Worm (Caenorhabditis elegans) whole organism, L3 larva: ENCODE results near the gene pqn-29.

Experiments used
- ZK546.5 ChIP-seq: sonication (generic microtip); optimal IDR thresholded peaks from 2 replicates; lab custom pipeline; 2017; ENCODE audit warnings: missing biosample characterization, missing genetic modification characterization
- aly-2 ChIP-seq: fragments of 150-350 bp; optimal IDR thresholded peaks from 2 replicates; lab custom pipeline; 2014; ENCODE audit warnings: missing biosample characterization, missing genetic modification characterization
- ama-1 ChIP-seq: fragments of 150-350 bp; optimal IDR thresholded peaks from 2 replicates; lab custom pipeline; 2018
- ceh-82 ChIP-seq: fragments of 150-350 bp; optimal IDR thresholded peaks from 2 replicates; lab custom pipeline; 2014; ENCODE audit warnings: missing biosample characterization, missing genetic modification characterization
- daf-12 ChIP-seq: fragments of 150-350 bp; optimal IDR thresholded peaks from 2 replicates; lab custom pipeline; 2014; ENCODE audit warnings: missing biosample characterization, missing genetic modification reagents, missing genetic modification characterization
- egl-27 ChIP-seq: sonication (generic microtip); optimal IDR thresholded peaks from 4 replicates; lab custom pipeline; 2017; ENCODE audit warnings: missing biosample characterization, missing genetic modification reagents, missing genetic modification characterization
- egl-5 ChIP-seq: fragments of 150-350 bp; optimal IDR thresholded peaks from 2 replicates; lab custom pipeline; 2017; ENCODE audit warnings: missing biosample characterization, missing genetic modification reagents, missing genetic modification characterization, inconsistent platforms
- elt-1 ChIP-seq: fragments of 150-350 bp; optimal IDR thresholded peaks from 2 replicates; lab custom pipeline; 2014; ENCODE audit warnings: missing biosample characterization, missing genetic modification characterization
- elt-2 ChIP-seq: sonication (generic microtip); optimal IDR thresholded peaks from 2 replicates; lab custom pipeline; 2016; ENCODE audit warnings: missing genetic modification reagents, mild to moderate bottlenecking, missing genetic modification characterization, missing compliant biosample characterization
- elt-3 ChIP-seq, 3 experiments: fragments of 150-350 bp in 1 of 3; sonication (generic microtip) in 2 of 3; optimal IDR thresholded peaks; 2 replicates in 2 of 3; 4 replicates in 1 of 3; lab custom pipeline; 2014 to 2017; ENCODE audit warnings: missing biosample characterization in 3 of 3, missing genetic modification characterization in 3 of 3
- fkh-10 ChIP-seq: sonication (generic microtip); optimal IDR thresholded peaks from 2 replicates; lab custom pipeline; 2017; ENCODE audit warnings: missing biosample characterization, missing genetic modification reagents, missing genetic modification characterization
- fkh-2 ChIP-seq: fragments of 150-350 bp; optimal IDR thresholded peaks from 2 replicates; lab custom pipeline; 2014; ENCODE audit warnings: missing biosample characterization, missing genetic modification reagents, missing genetic modification characterization
- fos-1 ChIP-seq: fragments of 150-350 bp; optimal IDR thresholded peaks from 2 replicates; lab custom pipeline; 2014; ENCODE audit warnings: missing biosample characterization, missing genetic modification characterization
- jun-1 ChIP-seq: fragments of 150-350 bp; optimal IDR thresholded peaks from 2 replicates; lab custom pipeline; 2014; ENCODE audit warnings: missing biosample characterization, missing genetic modification reagents, missing genetic modification characterization
- lin-39 ChIP-seq: fragments of 150-350 bp; optimal IDR thresholded peaks from 2 replicates; lab custom pipeline; 2018; ENCODE audit warnings: missing biosample characterization, missing genetic modification reagents, missing genetic modification characterization
- lsy-12 ChIP-seq: sonication (generic microtip); optimal IDR thresholded peaks from 2 replicates; lab custom pipeline; 2016; ENCODE audit warnings: mild to moderate bottlenecking, missing genetic modification characterization, missing compliant biosample characterization
- mml-1 ChIP-seq: fragments of 150-350 bp; sonication (generic microtip); optimal IDR thresholded peaks from 3 replicates; lab custom pipeline; 2014; ENCODE audit warnings: missing biosample characterization, missing genetic modification characterization
- nfya-1 ChIP-seq: sonication (generic microtip); optimal IDR thresholded peaks from 2 replicates; lab custom pipeline; 2017; ENCODE audit warnings: missing genetic modification characterization, mild to moderate bottlenecking, missing compliant biosample characterization, antibody characterized with exemption, moderate library complexity; ENCODE audit not compliant: insufficient read depth
- nhr-11 ChIP-seq: fragments of 150-350 bp; optimal IDR thresholded peaks from 2 replicates; lab custom pipeline; 2014; ENCODE audit warnings: missing biosample characterization, missing genetic modification characterization
- nhr-12 ChIP-seq: fragments of 150-350 bp; optimal IDR thresholded peaks from 2 replicates; lab custom pipeline; 2014; ENCODE audit warnings: missing biosample characterization, missing genetic modification characterization
- nhr-237 ChIP-seq: fragments of 150-350 bp; optimal IDR thresholded peaks from 2 replicates; lab custom pipeline; 2014; ENCODE audit warnings: missing biosample characterization, missing genetic modification characterization
- nhr-25 ChIP-seq: sonication (generic microtip); optimal IDR thresholded peaks from 2 replicates; lab custom pipeline; 2017; ENCODE audit warnings: missing biosample characterization, missing genetic modification characterization
- nhr-43 ChIP-seq: sonication (generic microtip); optimal IDR thresholded peaks from 2 replicates; lab custom pipeline; 2016; ENCODE audit warnings: mild to moderate bottlenecking, missing genetic modification characterization, missing compliant biosample characterization; ENCODE audit not compliant: poor library complexity, severe bottlenecking
- nhr-67 ChIP-seq: fragments of 150-350 bp; optimal IDR thresholded peaks from 2 replicates; lab custom pipeline; 2014; ENCODE audit warnings: missing biosample characterization, missing genetic modification characterization
- nhr-76 ChIP-seq: fragments of 150-350 bp; sonication (generic microtip); optimal IDR thresholded peaks from 5 replicates; lab custom pipeline; 2014; ENCODE audit warnings: missing biosample characterization, missing genetic modification characterization
- nhr-77 ChIP-seq: fragments of 150-350 bp; optimal IDR thresholded peaks from 2 replicates; lab custom pipeline; 2014; ENCODE audit warnings: missing biosample characterization, missing genetic modification characterization
- pha-4 ChIP-seq: fragments of 150-350 bp; optimal IDR thresholded peaks from 2 replicates; lab custom pipeline; 2014; ENCODE audit warnings: missing biosample characterization, missing genetic modification reagents, missing genetic modification characterization
- sea-2 ChIP-seq: fragments of 150-350 bp; sonication (generic microtip); optimal IDR thresholded peaks from 4 replicates; lab custom pipeline; 2014; ENCODE audit warnings: missing biosample characterization, missing genetic modification reagents, missing genetic modification characterization
- skn-1 ChIP-seq: fragments of 150-350 bp; optimal IDR thresholded peaks from 2 replicates; lab custom pipeline; 2014; ENCODE audit warnings: missing biosample characterization, missing genetic modification characterization
- snpc-4 ChIP-seq: fragments of 150-350 bp; optimal IDR thresholded peaks from 2 replicates; lab custom pipeline; 2014; ENCODE audit warnings: missing biosample characterization, missing genetic modification characterization
- tbx-2 ChIP-seq: sonication (generic microtip); optimal IDR thresholded peaks from 2 replicates; lab custom pipeline; 2016; ENCODE audit warnings: mild to moderate bottlenecking, missing genetic modification characterization, missing compliant biosample characterization
- zag-1 ChIP-seq: fragments of 150-350 bp; optimal IDR thresholded peaks from 2 replicates; lab custom pipeline; 2014; ENCODE audit warnings: missing biosample characterization, missing genetic modification characterization
- ztf-11 ChIP-seq: fragments of 150-350 bp; optimal IDR thresholded peaks from 2 replicates; lab custom pipeline; 2014; ENCODE audit warnings: missing biosample characterization, missing genetic modification characterization
- ztf-4 ChIP-seq: fragments of 150-350 bp; optimal IDR thresholded peaks from 2 replicates; lab custom pipeline; 2014; ENCODE audit warnings: missing biosample characterization, missing genetic modification characterization

Gene pqn-29

DNA sequence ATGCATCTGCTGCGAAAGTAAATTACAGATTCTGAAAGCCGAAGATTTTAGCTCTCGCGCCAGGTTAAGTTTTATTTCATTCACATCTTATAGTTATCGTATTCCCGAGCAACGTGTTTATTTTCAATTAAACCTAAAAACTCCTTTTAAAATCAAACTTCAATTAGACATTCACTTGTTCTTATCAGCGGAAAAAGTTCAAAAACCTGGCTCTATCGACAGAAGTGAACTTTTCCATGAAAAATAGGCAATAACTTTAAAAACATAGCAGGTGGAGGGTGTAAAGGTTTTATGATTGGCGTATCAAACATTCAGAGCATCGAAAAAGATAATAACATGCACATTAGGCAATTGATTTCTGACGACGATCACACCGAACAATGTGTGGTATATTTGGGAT, 42.8 kb upstream of the pqn-29 start, which contains the start of gene ppat-1:
TSS of gene ppat-1 (plus strand) at position 316 of the 400 bp plus-strand sequence.
- TF ChIP-seq elt-3 (tag; optimal IDR thresholded peaks at IDR 0.05; lab: Kevin White, UChicago) = no peak
- peak; percentile 41 for TF ChIP-seq elt-2 (tag; lab: Kevin White, UChicago)

DNA sequence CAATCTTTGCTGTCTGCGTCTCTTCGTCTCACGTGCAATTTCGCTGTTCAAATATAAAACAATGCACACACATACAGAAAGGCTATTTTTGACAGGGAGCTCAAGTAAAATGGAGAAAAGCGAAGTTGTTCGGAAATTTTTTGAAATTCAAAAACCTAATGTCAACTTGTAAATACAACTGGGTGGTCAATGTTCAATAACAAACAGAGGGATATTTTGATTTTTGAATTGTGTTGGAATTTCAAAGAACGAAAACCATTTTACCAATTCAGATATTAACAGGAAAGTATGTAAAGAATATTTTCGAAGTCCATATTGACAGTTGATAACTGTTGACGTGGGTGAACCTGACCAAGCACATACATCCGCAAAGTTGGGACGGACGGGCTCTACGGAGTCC, 42.2 kb upstream of the pqn-29 start, which contains the start of gene tag-243:
TSS of gene tag-243 (minus strand) at position 101 of the 400 bp plus-strand sequence.
- peak; percentile 19 for TF ChIP-seq pha-4 (tag; lab: Kevin White, UChicago)
- TF ChIP-seq nhr-12 (tag; lab: Kevin White, UChicago) = no peak

DNA sequence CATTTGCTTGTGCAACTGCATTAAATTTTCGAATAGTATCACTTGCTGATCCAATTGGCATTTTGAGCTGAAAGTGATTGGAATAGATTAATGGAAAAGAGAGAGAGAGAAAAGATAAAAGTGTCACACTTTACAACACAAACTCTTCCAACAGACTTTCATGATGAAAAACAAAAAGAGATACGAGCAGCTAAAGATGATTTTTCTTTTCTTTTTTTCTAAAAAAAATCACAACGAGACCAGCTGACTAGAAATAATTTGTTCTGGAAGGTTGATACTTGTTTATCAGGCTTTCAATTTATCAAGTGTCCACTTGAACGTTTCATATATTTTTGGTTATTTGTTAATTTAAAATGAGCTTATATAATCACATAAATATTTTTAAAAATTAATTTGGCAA, 41.0 kb upstream of the pqn-29 start:
- TF ChIP-seq ceh-82 = no peak
- no peak for TF ChIP-seq tbx-2 (tag; lab: Kevin White, UChicago)
- no peak for TF ChIP-seq snpc-4
- TF ChIP-seq nhr-77 (tag; lab: Kevin White, UChicago) = no peak
- TF ChIP-seq lsy-12 (tag; lab: Kevin White, UChicago) = no peak
- no peak for TF ChIP-seq nhr-25 (tag; lab: Kevin White, UChicago)
- no peak for TF ChIP-seq nhr-237
- TF ChIP-seq nhr-43 (tag; lab: Kevin White, UChicago) = no peak
- no peak for TF ChIP-seq sea-2 (GFP tag; lab: Kevin White, UChicago)
- TF ChIP-seq nhr-11 (tag; lab: Kevin White, UChicago) = no peak
- no peak for TF ChIP-seq pha-4 (tag; lab: Kevin White, UChicago)
- no peak for TF ChIP-seq nhr-67 (tag; lab: Kevin White, UChicago)
- no peak for TF ChIP-seq egl-27 (tag; lab: Kevin White, UChicago)
- TF ChIP-seq jun-1 (tag; lab: Kevin White, UChicago) = no peak
- no peak for TF ChIP-seq nfya-1
- no peak for TF ChIP-seq ztf-4

DNA sequence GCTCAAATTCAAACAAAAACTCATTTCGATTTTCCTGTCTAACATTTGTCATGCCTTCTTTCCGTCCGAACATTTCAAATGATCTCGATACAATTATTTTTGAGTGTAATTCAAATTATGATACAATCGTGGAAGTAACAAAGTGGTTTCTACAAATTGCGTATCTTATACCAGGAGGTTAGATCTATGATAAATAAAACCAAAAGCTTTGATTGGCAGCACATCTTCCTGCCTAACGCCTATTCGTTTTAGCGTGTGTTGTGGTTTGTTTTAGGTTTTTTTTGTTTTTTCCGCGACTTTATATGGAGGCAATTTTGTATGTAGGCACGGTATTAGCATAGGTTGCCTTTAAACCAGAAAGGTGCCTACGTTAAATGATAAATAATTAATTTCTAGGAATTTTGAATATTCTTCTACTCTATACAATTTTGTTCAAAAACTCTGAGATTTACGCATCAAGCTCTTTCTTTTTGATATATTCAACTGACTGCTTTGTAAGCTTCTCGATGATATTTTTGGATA, 33.9 kb upstream of the pqn-29 start, which contains the start of gene srg-11:
TSS of gene srg-11 (plus strand) at position 51 of the 522 bp plus-strand sequence.
- TF ChIP-seq nfya-1 = no peak
- no peak for TF ChIP-seq ztf-11 (tag; lab: Kevin White, UChicago)
- no peak for TF ChIP-seq nhr-11 (tag; lab: Kevin White, UChicago)
- no peak for TF ChIP-seq ceh-82
- no peak for TF ChIP-seq aly-2 (tag; lab: Kevin White, UChicago)
- TF ChIP-seq daf-12 = no peak
- no peak for TF ChIP-seq zag-1 (tag; lab: Kevin White, UChicago)
- no peak for TF ChIP-seq elt-1 (tag; lab: Kevin White, UChicago)
- TF ChIP-seq fkh-2 (tag; lab: Kevin White, UChicago) = no peak
- TF ChIP-seq fkh-10 (GFP tag; lab: Kevin White, UChicago) = no peak

DNA sequence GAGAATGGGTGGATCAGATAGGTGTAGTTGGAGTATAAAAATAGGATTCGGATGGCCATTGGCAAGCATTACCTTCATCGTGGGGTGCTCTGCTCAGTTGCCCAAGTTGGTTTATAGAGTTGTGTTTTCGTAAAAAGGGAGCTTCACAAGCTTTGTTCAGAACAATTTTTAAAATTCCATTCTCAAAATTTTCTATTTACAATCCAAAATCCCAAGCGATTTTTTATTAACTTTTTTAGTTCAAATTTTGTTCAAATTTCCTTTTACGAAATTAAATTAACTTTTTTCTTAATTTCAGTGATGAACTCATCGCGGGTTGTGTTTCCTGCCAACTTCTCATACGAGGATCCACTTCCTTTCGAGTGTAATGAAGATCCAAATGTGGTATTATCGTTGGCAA, 31.3 kb upstream of the pqn-29 start, which contains the start of gene srg-10:
TSS of gene srg-10 (plus strand) at position 301 of the 400 bp plus-strand sequence.
- TF ChIP-seq tbx-2 (tag; lab: Kevin White, UChicago) (no peak), ztf-11 (tag; lab: Kevin White, UChicago) (no peak), pha-4 (tag; lab: Kevin White, UChicago) (no peak), ama-1 (lab: Kevin White, UChicago) (no peak), nhr-25 (tag; lab: Kevin White, UChicago) (no peak), sea-2 (GFP tag; lab: Kevin White, UChicago) (no peak), lin-39 (no peak), egl-5 (tag; lab: Kevin White, UChicago) (no peak)

DNA sequence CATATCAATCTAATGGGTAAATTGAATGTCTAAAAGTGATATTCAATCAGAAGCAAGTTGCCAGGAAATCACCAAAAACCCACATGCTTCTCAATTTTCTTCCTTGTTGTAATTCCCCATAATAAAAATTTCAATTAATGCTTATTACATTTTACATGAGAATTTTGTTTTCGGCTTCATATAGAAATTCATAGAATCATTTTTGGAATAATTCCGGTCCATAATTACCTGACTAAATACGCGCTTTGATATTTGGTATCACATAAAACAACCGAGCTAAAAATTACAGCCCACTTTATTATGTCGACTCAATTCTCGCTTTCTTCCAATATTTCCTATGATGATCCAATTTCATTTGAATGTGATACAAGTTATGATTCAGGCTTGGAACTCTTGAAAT, 25.8 kb upstream of the pqn-29 start, which contains the start of gene srg-13:
TSS of gene srg-13 (plus strand) at position 301 of the 400 bp plus-strand sequence.
- TF ChIP-seq nhr-11 (tag; lab: Kevin White, UChicago) = no peak
- no peak for TF ChIP-seq skn-1
- no peak for TF ChIP-seq pha-4 (tag; lab: Kevin White, UChicago)
- no peak for TF ChIP-seq nhr-76
- TF ChIP-seq fos-1 (tag; lab: Kevin White, UChicago) = no peak
- TF ChIP-seq mml-1 (tag; lab: Kevin White, UChicago) = no peak
- no peak for TF ChIP-seq ceh-82
- TF ChIP-seq sea-2 (GFP tag; lab: Kevin White, UChicago) = no peak
- TF ChIP-seq ZK546.5 (tag; lab: Kevin White, UChicago) = no peak
- TF ChIP-seq tbx-2 (tag; lab: Kevin White, UChicago) = no peak
